Fruit fly (Drosophila melanogaster): ENCODE data around the gene jp.

Gene jp

DNA sequence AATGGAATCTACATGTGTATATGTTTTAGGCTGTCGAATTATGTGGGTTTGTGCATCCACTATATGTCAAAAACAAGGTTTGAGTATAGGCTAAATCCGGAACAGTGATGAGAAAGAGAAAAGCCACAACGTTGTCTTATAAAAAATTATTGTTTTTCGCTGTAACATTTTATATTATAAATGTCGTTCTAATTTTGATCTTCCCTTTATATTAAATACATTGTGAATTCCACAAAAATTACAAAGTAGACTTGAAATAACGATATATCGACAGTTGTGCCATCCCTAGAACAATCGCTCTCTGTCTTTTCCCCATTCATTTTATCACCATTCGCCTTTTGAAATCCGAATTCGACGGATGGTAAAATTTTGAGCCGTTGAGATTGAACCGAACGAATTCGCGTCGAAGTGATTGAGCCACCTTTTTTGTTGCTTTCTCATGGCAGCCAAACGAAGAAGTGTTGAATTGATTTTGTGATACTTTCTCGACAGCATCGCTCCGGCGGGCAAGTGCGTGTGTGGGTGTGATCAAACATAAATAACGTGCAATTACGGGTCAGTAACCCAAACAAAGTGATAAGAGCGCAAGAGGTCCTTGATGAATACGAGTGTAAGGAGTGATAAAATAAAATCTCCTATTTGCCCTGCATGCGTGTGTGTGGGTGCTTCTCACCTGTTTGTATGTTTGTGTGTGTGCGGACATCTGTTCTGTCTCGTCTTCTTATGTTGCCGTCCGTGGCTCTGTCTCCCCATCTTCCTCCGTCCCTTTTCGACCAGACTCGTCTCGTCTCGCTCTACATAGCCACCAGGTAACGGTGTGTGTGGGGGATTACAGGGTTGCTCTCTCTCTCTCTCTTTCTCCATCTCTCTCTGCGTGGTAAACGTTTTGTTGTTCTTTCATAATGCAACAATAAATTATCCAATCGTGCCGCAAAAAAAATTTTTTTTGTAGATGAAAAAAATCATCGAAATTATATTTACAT, 45.4 kb downstream of the jp start, which contains the start of gene Oatp30B (continued):
- TF ChIP-seq CG10565 (GFP tag; optimal IDR thresholded peaks at IDR 0.05) (peak; percentile 79), Deaf1 (tag; optimal IDR thresholded peaks at IDR 0.05) (peak; percentile 82), pita (GFP tag; optimal IDR thresholded peaks at IDR 0.05) (peak; percentile 86), HLHmδ (GFP tag; optimal IDR thresholded peaks at IDR 0.05) (no peak), Tbp (GFP tag; optimal IDR thresholded peaks at IDR 0.05) (no peak), CG12071 (GFP tag; optimal IDR thresholded peaks at IDR 0.05) (peak; percentile 88), CG11398 (GFP tag; optimal IDR thresholded peaks at IDR 0.05) (peak; percentile 87), CG31441 (GFP tag; IDR thresholded peaks at IDR 0.05) (peak; percentile 95), CG11247 (GFP tag; IDR thresholded peaks at IDR 0.05) (peak; percentile 98), shn (GFP tag; optimal IDR thresholded peaks at IDR 0.05) (peak; percentile 94), CG11695 (GFP tag; IDR thresholded peaks at IDR 0.05) (peak; percentile 95), cg (GFP tag; optimal IDR thresholded peaks at IDR 0.05) (peak; percentile 89), Hsf (GFP tag; optimal IDR thresholded peaks at IDR 0.05) (peak; percentile 98), B-H2 (GFP tag; optimal IDR thresholded peaks at IDR 0.05) (peak; percentile 97), phol (tag; optimal IDR thresholded peaks at IDR 0.05) (peak; percentile 97), Usf (GFP tag; optimal IDR thresholded peaks at IDR 0.05) (peak; percentile 90), NfI (GFP tag; optimal IDR thresholded peaks at IDR 0.05) (peak; percentile 95), CG2889 (GFP tag; IDR thresholded peaks at IDR 0.05) (peak; percentile 93), Stat92E (GFP tag; optimal IDR thresholded peaks at IDR 0.05) (peak in 1 of 3 experiments; percentile 92), CG11504 (tag; optimal IDR thresholded peaks at IDR 0.05) (peak; percentile 94), Atf-2 (GFP tag; optimal IDR thresholded peaks at IDR 0.05) (peak; percentile 89), slbo (GFP tag; IDR thresholded peaks at IDR 0.05) (peak; percentile 98), jing (GFP tag; optimal IDR thresholded peaks at IDR 0.05) (peak; percentile 89), CG8765 (GFP tag; IDR thresholded peaks at IDR 0.05) (peak; percentile 97), Oaz (GFP tag; IDR thresholded peaks at IDR 0.05) (peak; percentile 95), pfk (GFP tag; optimal IDR thresholded peaks at IDR 0.05) (peak; percentile 65), CG4282 (GFP tag; optimal IDR thresholded peaks at IDR 0.05) (peak; percentile 87), CG16779 (GFP tag; IDR thresholded peaks at IDR 0.05) (peak; percentile 96), CG34422 (GFP tag; IDR thresholded peaks at IDR 0.05) (peak; percentile 97), Hr39 (optimal IDR thresholded peaks at IDR 0.05) (no peak), p53 (GFP tag; optimal IDR thresholded peaks at IDR 0.05) (peak; percentile 85), E2f2 (GFP tag; IDR thresholded peaks at IDR 0.05) (peak; percentile 83), vvl (GFP tag; IDR thresholded peaks at IDR 0.05) (peak; percentile 99), Mes4 (GFP tag; optimal IDR thresholded peaks at IDR 0.05) (peak; percentile 91), fru (optimal IDR thresholded peaks at IDR 0.05) (no peak), Hr3 (GFP tag; optimal IDR thresholded peaks at IDR 0.05) (peak; percentile 98), caup (GFP tag; optimal IDR thresholded peaks at IDR 0.05; ENCODE audit: severe bottlenecking) (peak; percentile 95), bab2 (GFP tag; optimal IDR thresholded peaks at IDR 0.05) (peak; percentile 96), abd-A (tag; optimal IDR thresholded peaks at IDR 0.05) (peak; percentile 91), gce (GFP tag; IDR thresholded peaks at IDR 0.05) (peak; percentile 95; the same call in 2 of the 3 replicates), CG4820 (GFP tag; optimal IDR thresholded peaks at IDR 0.05) (peak; percentile 96), CG6765 (GFP tag; optimal IDR thresholded peaks at IDR 0.05) (peak; percentile 94), stc (GFP tag; IDR thresholded peaks at IDR 0.05) (peak; percentile 97), Xbp1 (GFP tag; optimal IDR thresholded peaks at IDR 0.05) (peak; percentile 98), CG34224 (GFP tag; IDR thresholded peaks at IDR 0.05; ENCODE audit: partially characterized antibody) (peak; percentile 99), sr (GFP tag; IDR thresholded peaks at IDR 0.05) (peak; percentile 80), CG15073 (GFP tag; optimal IDR thresholded peaks at IDR 0.05) (peak; percentile 62), CG1529 (GFP tag; optimal IDR thresholded peaks at IDR 0.05) (peak; percentile 88), NC2β (GFP tag; optimal IDR thresholded peaks at IDR 0.05) (peak; percentile 92)

Measured in whole organism, embryonic.